Worm (Caenorhabditis elegans): ENCODE results near the gene C50E10.1.

DNA sequence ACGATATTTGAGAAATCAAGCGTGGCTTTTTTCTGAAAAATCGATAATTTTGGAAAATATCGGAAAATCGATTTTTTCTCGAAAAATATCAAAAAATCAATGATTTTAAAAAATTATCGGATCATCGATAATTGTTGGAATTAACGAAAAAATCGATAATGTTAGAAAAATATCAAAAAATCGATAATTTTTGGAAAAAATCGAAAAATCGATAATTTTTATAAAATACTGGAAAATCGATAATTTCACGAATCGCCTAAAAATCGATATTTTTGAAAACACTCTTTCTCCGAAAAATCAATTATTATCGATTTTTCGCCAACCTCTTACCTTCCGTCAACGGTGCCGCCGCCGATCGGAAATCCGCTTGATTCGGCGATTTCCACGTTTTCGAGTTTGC is 1.0 kb downstream of the C50E10.1 start:
- TF ChIP-seq elt-3 (tag; optimal IDR thresholded peaks at IDR 0.05), result no peak
- TF ChIP-seq zag-1 (tag; optimal IDR thresholded peaks at IDR 0.05), result no peak
- TF ChIP-seq ztf-4 (tag; optimal IDR thresholded peaks at IDR 0.05), result no peak
- no peak for TF ChIP-seq dmd-4 (tag; optimal IDR thresholded peaks at IDR 0.05)
- no peak for TF ChIP-seq nhr-129 (tag; optimal IDR thresholded peaks at IDR 0.05)
- TF ChIP-seq nhr-11 (tag; optimal IDR thresholded peaks at IDR 0.05), result no peak
- TF ChIP-seq ama-1 (optimal IDR thresholded peaks at IDR 0.05), result no peak
- TF ChIP-seq nhr-25 (tag; optimal IDR thresholded peaks at IDR 0.05), result no peak
- no peak for TF ChIP-seq ceh-82 (tag; optimal IDR thresholded peaks at IDR 0.05)
- no peak for TF ChIP-seq lin-13 (GFP tag; optimal IDR thresholded peaks at IDR 0.05)
- TF ChIP-seq egl-27 (tag; optimal IDR thresholded peaks at IDR 0.05), result no peak
- no peak for TF ChIP-seq nhr-6 (tag; optimal IDR thresholded peaks at IDR 0.05)

All from whole organism, L2 larva.